Fruit fly (Drosophila melanogaster): Measurements from ENCODE around the gene Lip1.

Lip1 gene

DNA sequence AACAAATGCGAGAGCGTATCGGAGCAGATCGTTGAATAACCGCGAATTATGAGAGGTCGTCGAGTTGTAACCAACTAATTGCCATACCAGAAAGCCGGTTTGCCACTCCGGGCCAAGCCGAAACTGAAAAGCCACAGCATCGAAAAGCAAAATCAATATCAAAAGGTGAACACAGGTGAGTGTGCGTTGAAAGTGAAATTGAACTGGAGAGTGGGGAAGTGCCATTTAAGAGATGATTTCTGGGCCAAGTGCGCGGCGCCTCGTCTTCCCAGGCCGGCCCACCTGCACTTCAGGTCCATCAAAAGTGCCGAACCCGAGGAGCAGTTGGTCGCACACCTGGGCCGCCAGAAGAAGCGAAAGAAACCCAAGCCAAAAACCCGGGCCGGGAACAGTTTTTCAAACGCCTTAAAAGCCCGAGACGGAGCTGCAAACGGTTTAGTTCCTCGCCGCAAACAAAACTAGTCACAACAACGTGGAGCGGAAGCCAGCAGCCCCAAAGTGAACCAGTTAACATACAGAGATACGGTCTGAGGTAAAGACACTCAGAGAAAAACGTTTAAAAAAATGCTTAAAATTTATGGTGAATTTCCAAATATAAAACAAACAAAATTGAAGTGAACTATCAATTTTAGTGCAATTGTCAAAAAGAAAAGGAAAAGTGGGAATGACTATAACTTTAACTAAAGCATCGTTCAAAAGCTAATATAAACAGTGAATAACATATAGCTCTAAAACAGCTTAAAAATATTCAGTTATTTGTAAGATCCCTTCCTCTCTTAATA lies 24.2 kb downstream of the Lip1 start, which contains the start of gene CG17104 (continued):
- TF ChIP-seq salr (GFP tag; optimal IDR thresholded peaks at IDR 0.05) (peak in 1 of 2 experiments; percentile 48), Sox15 (GFP tag; optimal IDR thresholded peaks at IDR 0.05) (peak; percentile 35), CG8319 (GFP tag; optimal IDR thresholded peaks at IDR 0.05) (no peak), CG10631 (GFP tag; optimal IDR thresholded peaks at IDR 0.05) (peak; percentile 71), Smox (GFP tag; optimal IDR thresholded peaks at IDR 0.05) (peak; percentile 55), lz (GFP tag; optimal IDR thresholded peaks at IDR 0.05) (peak; percentile 51), Lpt (GFP tag; optimal IDR thresholded peaks at IDR 0.05) (peak; percentile 68), CG8632 (GFP tag; optimal IDR thresholded peaks at IDR 0.05) (peak; percentile 61), Sox14 (GFP tag; optimal IDR thresholded peaks at IDR 0.05) (peak; percentile 60), CG11902 (GFP tag; optimal IDR thresholded peaks at IDR 0.05) (peak; percentile 4)

- TF ChIP-seq CG15336 (GFP tag; IDR thresholded peaks at IDR 0.05) (0 out of 2 replicates have a peak, but pooled peaks have one; percentile 43), dsx (GFP tag; optimal IDR thresholded peaks at IDR 0.05; ENCODE audit: poor library complexity, severe bottlenecking) (peak; percentile 46), CG32006 (GFP tag; optimal IDR thresholded peaks at IDR 0.05) (peak; percentile 47), CG11762 (GFP tag; optimal IDR thresholded peaks at IDR 0.05; ENCODE audit: insufficient read depth) (peak; percentile 22), CG8319 (GFP tag; optimal IDR thresholded peaks at IDR 0.05) (no peak), Ets21C (GFP tag; optimal IDR thresholded peaks at IDR 0.05) (no peak), CG3032 (tag; optimal IDR thresholded peaks at IDR 0.05) (peak; percentile 45), CG8119 (GFP tag; IDR thresholded peaks at IDR 0.05) (peak; percentile 46; the same call in 2 of the 3 replicates), pdm3 (GFP tag; optimal IDR thresholded peaks at IDR 0.05) (no peak), CG7368 (GFP tag; optimal IDR thresholded peaks at IDR 0.05) (no peak), cyc (GFP tag; optimal IDR thresholded peaks at IDR 0.05) (no peak), fkh (GFP tag; optimal IDR thresholded peaks at IDR 0.05) (no peak), CG11294 (GFP tag; IDR thresholded peaks at IDR 0.05) (no peak), dac (GFP tag; optimal IDR thresholded peaks at IDR 0.05) (no peak), spab (GFP tag; optimal IDR thresholded peaks at IDR 0.05) (peak; percentile 40), Sox14 (GFP tag; optimal IDR thresholded peaks at IDR 0.05) (no peak), Ets96B (tag; optimal IDR thresholded peaks at IDR 0.05) (peak; percentile 63), OdsH (GFP tag; optimal IDR thresholded peaks at IDR 0.05) (peak; percentile 25), achi (GFP tag; optimal IDR thresholded peaks at IDR 0.05) (peak; percentile 28), CG31627 (GFP tag; optimal IDR thresholded peaks at IDR 0.05) (no peak), fd59A (GFP tag; optimal IDR thresholded peaks at IDR 0.05) (no peak), CG34406 (GFP tag; optimal IDR thresholded peaks at IDR 0.05) (peak; percentile 27), Gug (GFP tag; IDR thresholded peaks at IDR 0.05) (no peak), ss (GFP tag; optimal IDR thresholded peaks at IDR 0.05) (peak in 1 of 2 experiments; percentile 40), esn (GFP tag; optimal IDR thresholded peaks at IDR 0.05) (no peak), Blimp-1 (GFP tag; optimal IDR thresholded peaks at IDR 0.05) (no peak), Eip75B (GFP tag; optimal IDR thresholded peaks at IDR 0.05) (no peak), fd85E (GFP tag; optimal IDR thresholded peaks at IDR 0.05) (no peak), CG10631 (GFP tag; optimal IDR thresholded peaks at IDR 0.05) (peak; percentile 31), salr (GFP tag; optimal IDR thresholded peaks at IDR 0.05) (no peak), CG6854 (GFP tag; optimal IDR thresholded peaks at IDR 0.05) (no peak), CG9139 (GFP tag; optimal IDR thresholded peaks at IDR 0.05) (peak; percentile 17), Sox102F (GFP tag; optimal IDR thresholded peaks at IDR 0.05) (no peak), acj6 (GFP tag; optimal IDR thresholded peaks at IDR 0.05) (peak; percentile 14), lz (GFP tag; optimal IDR thresholded peaks at IDR 0.05) (no peak), CG16779 (tag; optimal IDR thresholded peaks at IDR 0.05) (no peak), Eip93F (GFP tag; optimal IDR thresholded peaks at IDR 0.05) (no peak), svp (GFP tag) (peak; percentile 60), CG6808 (GFP tag; optimal IDR thresholded peaks at IDR 0.05) (peak; percentile 37), Hr39 (GFP tag; optimal IDR thresholded peaks at IDR 0.05) (no peak), Eip78C (GFP tag) (peak; percentile 92), CG6792 (GFP tag; optimal IDR thresholded peaks at IDR 0.05) (peak; percentile 6), Met (GFP tag; optimal IDR thresholded peaks at IDR 0.05) (no peak)
Measured at dm6 chr2L:10672989-10673388, 28.4 kb downstream of the Lip1 start.
